Fruit fly (Drosophila melanogaster) whole organism, embryonic: ENCODE data around the gene jet.

ENCODE experiments used
- Abd-B ChIP-seq: fragments of 200-800 bp; sonication (Bioruptor generic); optimal IDR thresholded peaks from 2 replicates; lab custom pipeline; 2018; ENCODE audit warnings: missing biosample characterization, mild to moderate bottlenecking, missing genetic modification characterization, moderate library complexity
- Adf1 ChIP-seq: fragments of 200-800 bp; sonication (Bioruptor generic); IDR thresholded peaks from 2 replicates; pipeline ENCODE4 v1.3.6; 2022; ENCODE audit warnings: missing biosample characterization, missing genetic modification characterization
- Aef1 ChIP-seq: fragments of 200-800 bp; sonication (Bioruptor generic); IDR thresholded peaks from 3 replicates; pipeline ENCODE4 v1.3.6; 2022; ENCODE audit warnings: missing biosample characterization, missing genetic modification characterization
- B-H1 ChIP-seq: fragments of 200-800 bp; sonication (Bioruptor generic); IDR thresholded peaks from 3 replicates; pipeline ENCODE4 v1.3.6; 2022; ENCODE audit warnings: missing biosample characterization, missing genetic modification characterization
- B-H2 ChIP-seq: fragments of 200-800 bp; sonication (Bioruptor generic); optimal IDR thresholded peaks from 2 replicates; lab custom pipeline; 2018; ENCODE audit warnings: missing biosample characterization, mild to moderate bottlenecking, missing genetic modification characterization
- Bdp1 ChIP-seq: fragments of 200-800 bp; sonication (Bioruptor generic); optimal IDR thresholded peaks from 3 replicates; lab custom pipeline; 2016; ENCODE audit warnings: missing biosample characterization, missing genetic modification characterization
- CG13123 ChIP-seq: fragments of 200-800 bp; sonication (Bioruptor generic); optimal IDR thresholded peaks from 2 replicates; lab custom pipeline; 2016; ENCODE audit warnings: missing biosample characterization, missing genetic modification characterization
- CG16779 ChIP-seq: fragments of 200-800 bp; sonication (Bioruptor generic); IDR thresholded peaks from 2 replicates; pipeline ENCODE4 v1.3.6; 2022; ENCODE audit warnings: missing biosample characterization, missing genetic modification characterization
- CG18599 ChIP-seq: fragments of 200-800 bp; sonication (Bioruptor generic); optimal IDR thresholded peaks from 3 replicates; lab custom pipeline; 2017; ENCODE audit warnings: missing biosample characterization, missing genetic modification characterization, mild to moderate bottlenecking, moderate library complexity, missing genetic modification reagents
- CG18764 ChIP-seq: fragments of 200-800 bp; sonication (Bioruptor generic); optimal IDR thresholded peaks from 3 replicates; lab custom pipeline; 2016; ENCODE audit warnings: missing biosample characterization, missing genetic modification characterization
- CG2120 ChIP-seq: fragments of 200-800 bp; sonication (Bioruptor generic); optimal IDR thresholded peaks from 3 replicates; lab custom pipeline; 2016; ENCODE audit warnings: missing biosample characterization, missing genetic modification characterization
- CG2678 ChIP-seq: fragments of 200-800 bp; sonication (Bioruptor generic); optimal IDR thresholded peaks from 3 replicates; lab custom pipeline; 2019; ENCODE audit warnings: missing biosample characterization, mild to moderate bottlenecking, missing genetic modification characterization, moderate library complexity
- CG31441 ChIP-seq: fragments of 200-800 bp; sonication (Bioruptor generic); IDR thresholded peaks from 2 replicates; pipeline ENCODE4 v1.3.6; 2022; ENCODE audit warnings: missing biosample characterization, missing genetic modification characterization
- CG42726 ChIP-seq: fragments of 200-800 bp; sonication (Bioruptor generic); IDR thresholded peaks from 2 replicates; pipeline ENCODE4 v1.3.6; 2022; ENCODE audit warnings: missing biosample characterization, missing genetic modification characterization; ENCODE audit not compliant: partially characterized antibody
- CG6689 ChIP-seq: fragments of 200-800 bp; sonication (Bioruptor generic); IDR thresholded peaks from 2 replicates; pipeline ENCODE4 v1.3.6; 2022; ENCODE audit warnings: missing biosample characterization, missing genetic modification characterization
- CG7271 ChIP-seq: fragments of 200-800 bp; sonication (Bioruptor generic); optimal IDR thresholded peaks from 2 replicates; lab custom pipeline; 2018; ENCODE audit warnings: missing biosample characterization, mild to moderate bottlenecking, missing genetic modification characterization, moderate library complexity
- CG7987 ChIP-seq: fragments of 200-800 bp; sonication (Bioruptor generic); optimal IDR thresholded peaks from 2 replicates; lab custom pipeline; 2018; ENCODE audit warnings: missing biosample characterization, mild to moderate bottlenecking, missing genetic modification characterization, moderate library complexity
- CG8089 ChIP-seq: fragments of 200-800 bp; sonication (Bioruptor generic); optimal IDR thresholded peaks from 3 replicates; lab custom pipeline; 2016; ENCODE audit warnings: missing biosample characterization, missing genetic modification characterization
- CG9609 ChIP-seq: fragments of 200-800 bp; sonication (Bioruptor generic); optimal IDR thresholded peaks from 3 replicates; lab custom pipeline; 2016; ENCODE audit warnings: missing biosample characterization, missing genetic modification characterization
- CG9932 ChIP-seq: fragments of 200-800 bp; sonication (Bioruptor generic); IDR thresholded peaks from 2 replicates; pipeline ENCODE4 v1.3.6; 2022; ENCODE audit warnings: missing biosample characterization, missing genetic modification characterization
- Chrac-16 ChIP-seq: fragments of 200-800 bp; sonication (Bioruptor generic); optimal IDR thresholded peaks from 3 replicates; lab custom pipeline; 2016; ENCODE audit warnings: missing biosample characterization, missing genetic modification characterization
- CkIIα-i1 ChIP-seq: fragments of 200-800 bp; sonication (Bioruptor generic); IDR thresholded peaks from 2 replicates; pipeline ENCODE4 v1.3.6; 2022; ENCODE audit warnings: missing biosample characterization, missing genetic modification characterization
- CoRest ChIP-seq: fragments of 200-800 bp; sonication (Bioruptor generic); optimal IDR thresholded peaks from 3 replicates; lab custom pipeline; 2018; ENCODE audit warnings: missing biosample characterization, mild to moderate bottlenecking, missing genetic modification characterization, moderate library complexity
- D19B ChIP-seq: fragments of 200-800 bp; sonication (Bioruptor generic); optimal IDR thresholded peaks from 2 replicates; lab custom pipeline; 2017; ENCODE audit warnings: missing biosample characterization, mild to moderate bottlenecking, missing genetic modification characterization
- Fer1 ChIP-seq: fragments of 200-800 bp; sonication (Bioruptor generic); optimal IDR thresholded peaks from 2 replicates; lab custom pipeline; 2017; ENCODE audit warnings: missing biosample characterization, mild to moderate bottlenecking, missing genetic modification characterization
- HLH3B ChIP-seq: fragments of 200-800 bp; sonication (Bioruptor generic); IDR thresholded peaks from 2 replicates; pipeline ENCODE4 v1.3.6; 2022; ENCODE audit warnings: missing biosample characterization, missing genetic modification characterization
- HLHmδ ChIP-seq: fragments of 200-800 bp; sonication (Bioruptor generic); optimal IDR thresholded peaks from 2 replicates; lab custom pipeline; 2018; ENCODE audit warnings: missing biosample characterization, mild to moderate bottlenecking, missing genetic modification characterization, moderate library complexity
- Hr51 ChIP-seq, 2 experiments: fragments of 200-800 bp; sonication (Bioruptor generic); optimal IDR thresholded peaks; 2 replicates in 1 of 2; 3 replicates in 1 of 2; lab custom pipeline; 2016 to 2018; ENCODE audit warnings: missing biosample characterization in 2 of 2, missing genetic modification characterization in 2 of 2, mild to moderate bottlenecking in 1 of 2, moderate library complexity in 1 of 2
- Jarid2 ChIP-seq: fragments of 200-800 bp; sonication (Bioruptor generic); optimal IDR thresholded peaks from 3 replicates; lab custom pipeline; 2017; ENCODE audit warnings: mild to moderate bottlenecking, missing biosample characterization, missing genetic modification reagents, missing genetic modification characterization
- Six4 ChIP-seq: fragments of 200-800 bp; sonication (Bioruptor generic); optimal IDR thresholded peaks from 2 replicates; lab custom pipeline; 2016; ENCODE audit warnings: missing biosample characterization, missing genetic modification characterization
- Usf ChIP-seq: fragments of 200-800 bp; sonication (Bioruptor generic); optimal IDR thresholded peaks from 2 replicates; lab custom pipeline; 2017; ENCODE audit warnings: missing genotype, missing biosample characterization, missing genetic modification characterization
- ap ChIP-seq: fragments of 200-800 bp; sonication (Bioruptor generic); IDR thresholded peaks from 2 replicates; pipeline ENCODE4 v1.3.6; 2022; ENCODE audit warnings: missing biosample characterization, missing genetic modification characterization
- chinmo ChIP-seq: fragments of 200-800 bp; sonication (Bioruptor generic); IDR thresholded peaks from 4 replicates; pipeline ENCODE4 v1.3.6; 2022; ENCODE audit warnings: missing biosample characterization, missing genetic modification characterization; ENCODE audit not compliant: partially characterized antibody
- croc ChIP-seq: fragments of 200-800 bp; sonication (Bioruptor generic); conservative IDR thresholded peaks from 3 replicates; pipeline ENCODE4 v1.3.6; 2022; ENCODE audit warnings: missing biosample characterization, missing genetic modification characterization
- da ChIP-seq: fragments of 200-800 bp; sonication (Bioruptor generic); optimal IDR thresholded peaks from 2 replicates; lab custom pipeline; 2016; ENCODE audit warnings: missing biosample characterization, missing genetic modification characterization
- eyg ChIP-seq: fragments of 200-800 bp; sonication (Bioruptor generic); optimal IDR thresholded peaks from 3 replicates; lab custom pipeline; 2016; ENCODE audit warnings: missing biosample characterization, missing genetic modification characterization
- fd96Cb ChIP-seq: fragments of 200-800 bp; sonication (Bioruptor generic); optimal IDR thresholded peaks from 2 replicates; lab custom pipeline; 2018; ENCODE audit warnings: missing biosample characterization, mild to moderate bottlenecking, missing genetic modification characterization, moderate library complexity
- grau ChIP-seq: fragments of 200-800 bp; optimal IDR thresholded peaks from 3 replicates; lab custom pipeline; 2019; ENCODE audit warnings: missing biosample characterization, mild to moderate bottlenecking, missing genetic modification characterization, moderate library complexity
- gro ChIP-seq: fragments of 200-800 bp; sonication (Bioruptor generic); optimal IDR thresholded peaks from 2 replicates; lab custom pipeline; 2016; ENCODE audit warnings: missing biosample characterization, missing genetic modification characterization
- h ChIP-seq: fragments of >200 bp; optimal IDR thresholded peaks from 2 replicates; lab custom pipeline; 2017
- hbn ChIP-seq: fragments of 200-800 bp; sonication (Bioruptor generic); IDR thresholded peaks from 2 replicates; pipeline ENCODE4 v1.3.6; 2022; ENCODE audit warnings: missing biosample characterization, missing genetic modification characterization; ENCODE audit not compliant: partially characterized antibody
- hth ChIP-seq: fragments of >200 bp; optimal IDR thresholded peaks from 2 replicates; lab custom pipeline; 2017; ENCODE audit warnings: inconsistent platforms
- jing ChIP-seq: fragments of 200-800 bp; sonication (Bioruptor generic); optimal IDR thresholded peaks from 2 replicates; lab custom pipeline; 2018; ENCODE audit warnings: missing biosample characterization, mild to moderate bottlenecking, missing genetic modification characterization
- nmo ChIP-seq: fragments of 200-800 bp; sonication (Bioruptor generic); optimal IDR thresholded peaks from 2 replicates; lab custom pipeline; 2018; ENCODE audit warnings: missing biosample characterization, mild to moderate bottlenecking, missing genetic modification characterization, moderate library complexity
- nom ChIP-seq: fragments of 200-800 bp; sonication (Bioruptor generic); optimal IDR thresholded peaks from 2 replicates; lab custom pipeline; 2017; ENCODE audit warnings: missing biosample characterization, missing genetic modification characterization, mild to moderate bottlenecking, moderate library complexity, missing genetic modification reagents
- pfk ChIP-seq: fragments of 200-800 bp; sonication (Bioruptor generic); optimal IDR thresholded peaks from 2 replicates; lab custom pipeline; 2018; ENCODE audit warnings: missing biosample characterization, mild to moderate bottlenecking, missing genetic modification characterization, moderate library complexity
- ranshi ChIP-seq: fragments of 200-800 bp; sonication (Bioruptor generic); IDR thresholded peaks from 2 replicates; pipeline ENCODE4 v1.3.6; 2022; ENCODE audit warnings: missing biosample characterization, missing genetic modification characterization
- tin ChIP-seq: fragments of 200-800 bp; sonication (Bioruptor generic); optimal IDR thresholded peaks from 3 replicates; lab custom pipeline; 2016; ENCODE audit warnings: missing biosample characterization, missing genetic modification characterization
- trh ChIP-seq: fragments of 200-800 bp; sonication (Bioruptor generic); optimal IDR thresholded peaks from 2 replicates; lab custom pipeline; 2016; ENCODE audit warnings: missing biosample characterization, missing genetic modification characterization
- vnd ChIP-seq: fragments of 200-800 bp; sonication (Bioruptor generic); IDR thresholded peaks from 3 replicates; pipeline ENCODE4 v1.3.6; 2022; ENCODE audit warnings: missing biosample characterization, missing genetic modification characterization; ENCODE audit not compliant: partially characterized antibody
- zen2 ChIP-seq: fragments of 200-800 bp; sonication (Bioruptor generic); IDR thresholded peaks from 3 replicates; pipeline ENCODE4 v1.3.6; 2022; ENCODE audit warnings: missing biosample characterization, missing genetic modification characterization; ENCODE audit not compliant: partially characterized antibody

The jet gene

DNA sequence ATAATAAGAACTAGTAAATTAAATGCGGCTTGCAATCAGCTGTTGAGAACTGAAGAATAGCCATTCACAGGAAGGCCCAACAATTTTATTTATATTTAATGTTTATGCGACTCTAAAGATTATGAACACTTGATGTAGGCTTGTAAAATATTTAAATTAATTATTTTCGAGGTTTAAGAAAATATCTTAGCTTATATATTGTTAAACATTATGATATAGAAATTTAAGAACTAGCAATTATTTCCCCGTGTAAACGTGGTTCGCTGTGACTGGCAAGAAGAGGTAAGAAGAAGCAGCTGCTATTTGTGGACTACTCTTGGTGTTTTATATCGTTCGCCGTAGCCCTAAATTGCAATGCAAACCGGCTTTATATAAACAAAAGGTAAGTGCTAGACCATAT, 4.3 kb downstream of the jet start, which contains the start of the genes mRpL24 and betaggt-I (continued):
- TF ChIP-seq HLH3B (GFP tag; lab: Robert Waterston, UW) (peak; percentile 96), CG9609 (peak; percentile 62), Abd-B (GFP tag; lab: Kevin White, UChicago) (peak; percentile 96), CG13123 (GFP tag; lab: Kevin White, UChicago) (peak; percentile 90), CG7271 (tag; lab: Kevin White, UChicago) (peak; percentile 89), CG2678 (tag; lab: Kevin White, UChicago) (peak; percentile 98), CkIIα-i1 (peak; percentile 64; the same call in 1 of the 2 replicates), HLHmδ (GFP tag; lab: Kevin White, UChicago) (no peak), zen2 (no peak), B-H2 (GFP tag; lab: Kevin White, UChicago) (peak; percentile 96), Hr51 (GFP tag; optimal IDR thresholded peaks at IDR 0.05; lab: Kevin White, UChicago) (peak; percentile 85 to 97), CoRest (tag; lab: Kevin White, UChicago) (peak; percentile 98), Bdp1 (GFP tag; lab: Kevin White, UChicago) (peak; percentile 77), gro (GFP tag; lab: Kevin White, UChicago) (no peak), fd96Cb (tag; lab: Kevin White, UChicago) (peak; percentile 94), h (lab: Kevin White, UChicago) (no peak), vnd (GFP tag; lab: Robert Waterston, UW) (no peak), Jarid2 (GFP tag; lab: Kevin White, UChicago) (peak; percentile 75), hbn (no peak), B-H1 (GFP tag; lab: Robert Waterston, UW) (peak; percentile 96), trh (GFP tag; lab: Kevin White, UChicago) (peak; percentile 89), croc (GFP tag; lab: Robert Waterston, UW) (peak; percentile 93), CG31441 (GFP tag; lab: Robert Waterston, UW) (peak; percentile 97), CG18764 (GFP tag; lab: Kevin White, UChicago) (peak; percentile 93), da (GFP tag; lab: Kevin White, UChicago) (peak; percentile 44), CG42726 (GFP tag; lab: Robert Waterston, UW) (no peak), Chrac-16 (peak; percentile 94), pfk (GFP tag; lab: Kevin White, UChicago) (peak; percentile 44), nmo (peak; percentile 99), Adf1 (GFP tag; lab: Robert Waterston, UW) (peak; percentile 84), chinmo (GFP tag; lab: Robert Waterston, UW) (no peak), Usf (GFP tag; lab: Kevin White, UChicago) (peak; percentile 91), jing (GFP tag; lab: Kevin White, UChicago) (peak; percentile 75), CG9932 (GFP tag; lab: Robert Waterston, UW) (peak; percentile 97), Six4 (GFP tag; lab: Kevin White, UChicago) (peak; percentile 92), tin (GFP tag; lab: Kevin White, UChicago) (peak; percentile 90), CG6689 (peak; percentile 98), CG8089 (GFP tag; lab: Kevin White, UChicago) (peak; percentile 55), CG16779 (GFP tag; lab: Robert Waterston, UW) (peak; percentile 86), D19B (GFP tag; lab: Kevin White, UChicago) (peak; percentile 88), nom (peak; percentile 88), Aef1 (GFP tag; lab: Robert Waterston, UW) (peak; percentile 94), hth (lab: Kevin White, UChicago) (no peak), eyg (GFP tag; lab: Kevin White, UChicago) (no peak), CG18599 (peak; percentile 97), Fer1 (GFP tag; lab: Kevin White, UChicago) (peak; percentile 96), ranshi (GFP tag; lab: Robert Waterston, UW) (peak; percentile 97), grau (tag; lab: Kevin White, UChicago) (peak; percentile 97), CG2120 (GFP tag; lab: Kevin White, UChicago) (peak; percentile 96), ap (GFP tag; lab: Robert Waterston, UW) (peak; percentile 96), CG7987 (peak; percentile 91)
